Fruit fly (Drosophila melanogaster) whole organism, wandering third instar larva: ENCODE data around the gene Mps1.
A peak's percentile ranks its signal among the peaks of the same experiment; 100 is the strongest.

ENCODE experiments used
- Abd-B ChIP-seq: fragments of >200 bp; optimal IDR thresholded peaks from 2 replicates; lab custom pipeline; 2017; ENCODE audit warnings: missing biosample characterization, missing genetic modification characterization
- Dfd ChIP-seq: fragments of >200 bp; optimal IDR thresholded peaks from 2 replicates; lab custom pipeline; 2017; ENCODE audit warnings: missing biosample characterization, missing genetic modification characterization
- Dif ChIP-seq: fragments of 200-275, 200-300 bp; sonication (Bioruptor generic); optimal IDR thresholded peaks from 2 replicates; lab custom pipeline; 2018; ENCODE audit warnings: missing biosample characterization, missing genetic modification characterization; ENCODE audit not compliant: partially characterized antibody
- GATAd ChIP-seq: sonication (Bioruptor generic); optimal IDR thresholded peaks from 2 replicates; lab custom pipeline; 2016; ENCODE audit warnings: missing biosample characterization, missing genetic modification characterization
- Hr83 ChIP-seq: fragments of 200-300 bp; sonication (Bioruptor generic); optimal IDR thresholded peaks from 2 replicates; lab custom pipeline; 2016; ENCODE audit warnings: missing biosample characterization, mild to moderate bottlenecking, missing genetic modification characterization, moderate library complexity; ENCODE audit not compliant: poor library complexity, severe bottlenecking
- Rel ChIP-seq, 2 experiments: fragments of 200-800 bp; sonication (Bioruptor generic) in 1 of 2; optimal IDR thresholded peaks; 2 replicates in 1 of 2; 3 replicates in 1 of 2; lab custom pipeline; 2016 to 2019; ENCODE audit warnings: mild to moderate bottlenecking in 2 of 2, missing biosample characterization in 2 of 2, missing genetic modification characterization in 2 of 2, moderate library complexity in 1 of 2
- Vsx2 ChIP-seq: fragments of 200-300, 225-300 bp; sonication (Bioruptor generic); optimal IDR thresholded peaks from 2 replicates; lab custom pipeline; 2018; ENCODE audit warnings: missing biosample characterization, missing genetic modification characterization; ENCODE audit not compliant: partially characterized antibody
- dl ChIP-seq, 2 experiments: fragments of 175-275, 200-275 bp in 1 of 2; fragments of 200-275 bp in 1 of 2; sonication (Bioruptor generic); optimal IDR thresholded peaks; lab custom pipeline; 2018; ENCODE audit warnings: mild to moderate bottlenecking in 2 of 2, missing biosample characterization in 2 of 2, missing genetic modification characterization in 2 of 2, moderate library complexity in 2 of 2; ENCODE audit not compliant: partially characterized antibody in 2 of 2, insufficient read depth in 1 of 2
- h ChIP-seq: fragments of 200-800 bp; sonication (Bioruptor generic); optimal IDR thresholded peaks from 3 replicates; lab custom pipeline; 2016; ENCODE audit warnings: missing biosample characterization, mild to moderate bottlenecking, missing genetic modification characterization
- jim ChIP-seq: fragments of 175-275, 200-325 bp; sonication (Bioruptor generic); optimal IDR thresholded peaks from 2 replicates; lab custom pipeline; 2016; ENCODE audit warnings: missing biosample characterization, mild to moderate bottlenecking, missing genetic modification characterization
- lola ChIP-seq: fragments of >200 bp; optimal IDR thresholded peaks from 2 replicates; lab custom pipeline; 2017; ENCODE audit warnings: missing biosample characterization, missing genetic modification characterization
- pan ChIP-seq: fragments of >200 bp; optimal IDR thresholded peaks from 2 replicates; lab custom pipeline; 2017
- psq ChIP-seq: fragments of 200-800 bp; sonication (Bioruptor generic); optimal IDR thresholded peaks from 3 replicates; lab custom pipeline; 2017; ENCODE audit warnings: missing biosample characterization, mild to moderate bottlenecking, missing genetic modification characterization, moderate library complexity
- usp ChIP-seq: fragments of >200 bp; optimal IDR thresholded peaks from 2 replicates; lab custom pipeline; 2017; ENCODE audit warnings: missing biosample characterization, missing genetic modification characterization

dm6 chr3R:17644019-17644418 lies 27.1 kb upstream of the Mps1 start:
- no peak for TF ChIP-seq psq (GFP tag; lab: Kevin White, UChicago)
- TF ChIP-seq h, result no peak
- no peak for TF ChIP-seq usp
- no peak for TF ChIP-seq Dif
- no peak for TF ChIP-seq dl (GFP tag; optimal IDR thresholded peaks at IDR 0.05; lab: Kevin White, UChicago; ENCODE audit: insufficient read depth in 1 of 2, partially characterized antibody in 2 of 2)
- no peak for TF ChIP-seq lola (GFP tag; lab: Kevin White, UChicago)
- no peak for TF ChIP-seq pan (lab: Kevin White, UChicago)
- TF ChIP-seq Hr83 (GFP tag; lab: Kevin White, UChicago), result no peak
- TF ChIP-seq Abd-B, result no peak
- no peak for TF ChIP-seq Vsx2 (GFP tag; lab: Kevin White, UChicago)
- no peak for TF ChIP-seq Rel (GFP tag; optimal IDR thresholded peaks at IDR 0.05; lab: Kevin White, UChicago)
- TF ChIP-seq Rel (tag; optimal IDR thresholded peaks at IDR 0.05; lab: Kevin White, UChicago), result peak; percentile 72
- no peak for TF ChIP-seq GATAd (GFP tag; lab: Kevin White, UChicago)
- TF ChIP-seq Dfd (GFP tag; lab: Kevin White, UChicago), result no peak
- TF ChIP-seq jim, result no peak
